Worm (Caenorhabditis elegans): ENCODE measurements around the gene lgc-16.

DNA sequence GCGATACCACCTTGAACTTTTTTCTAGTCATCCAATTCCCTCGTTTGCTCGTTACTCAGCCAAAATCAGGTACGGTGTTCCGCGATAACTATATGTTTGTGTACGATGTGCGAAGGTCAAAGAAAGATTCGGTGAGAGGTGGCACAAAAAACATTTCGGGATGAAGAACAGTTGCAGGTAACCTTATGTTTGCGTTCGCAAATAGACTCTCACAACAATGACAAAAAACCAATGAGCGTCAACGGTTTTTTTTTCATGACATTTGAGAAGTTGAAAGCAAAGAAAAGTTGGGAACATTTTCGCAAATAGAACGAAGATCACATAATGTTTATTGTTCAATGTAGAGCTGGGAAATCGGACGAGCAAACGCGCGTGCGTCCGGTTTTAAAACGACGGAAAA lies 44.2 kb downstream of the lgc-16 start:
- no peak for TF ChIP-seq W03F9.2 (tag; optimal IDR thresholded peaks at IDR 0.05)
- no peak for TF ChIP-seq him-1 (tag; optimal IDR thresholded peaks at IDR 0.05)
- no peak for TF ChIP-seq dao-5 (tag; optimal IDR thresholded peaks at IDR 0.05)

Data from whole organism, L4/young adult.